Worm (Caenorhabditis elegans) whole organism, L4/young adult: Measurements from ENCODE around the gene cyk-3.

ENCODE experiments used
- W03F9.2 ChIP-seq: fragments of 150-350 bp; optimal IDR thresholded peaks from 2 replicates; lab custom pipeline; 2014; ENCODE audit warnings: missing biosample characterization, missing genetic modification characterization
- him-1 ChIP-seq: sonication (generic microtip); optimal IDR thresholded peaks from 2 replicates; lab custom pipeline; 2016; ENCODE audit warnings: missing genotype, missing genetic modification reagents, missing genetic modification characterization, missing compliant biosample characterization

DNA sequence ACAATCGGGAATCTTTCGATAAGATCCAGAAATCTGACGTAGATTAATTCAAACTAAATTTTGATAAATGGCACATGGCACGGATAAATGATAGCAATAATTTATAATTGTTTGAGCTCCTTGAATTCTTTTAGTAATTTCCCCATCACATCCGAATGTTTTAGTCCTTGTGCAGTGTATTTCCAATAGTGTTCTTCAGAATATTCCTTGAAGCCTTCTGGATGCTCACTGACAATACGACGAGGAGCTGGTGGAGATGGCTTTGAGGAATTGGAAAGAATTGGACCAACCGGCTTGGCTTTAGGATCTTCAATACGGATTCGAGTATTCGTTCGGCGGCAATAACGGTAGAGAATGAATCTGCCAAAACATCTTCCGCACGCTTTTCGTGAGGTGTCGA is 13.5 kb upstream of the cyk-3 start:
- TF ChIP-seq him-1 (tag; lab: Kevin White, UChicago) (peak; percentile 24), W03F9.2 (tag; lab: Kevin White, UChicago) (no peak)
